Worm (Caenorhabditis elegans): ENCODE results near the gene T02G5.7.

T02G5.7 gene

ce11 chrII:7112780-7113179 lies 37.4 kb downstream of the T02G5.7 start, which contains the start of gene F10E7.6:
Gene F10E7.6, plus strand, starts transcription at chrII:7113080.
- no peak for TF ChIP-seq sem-4 (tag; optimal IDR thresholded peaks at IDR 0.05)
- no peak for TF ChIP-seq nhr-23 (tag; optimal IDR thresholded peaks at IDR 0.05)
- TF ChIP-seq ztf-1 (GFP tag; conservative IDR thresholded peaks at IDR 0.05), result no peak
- no peak for TF ChIP-seq sma-3 (GFP tag; optimal IDR thresholded peaks at IDR 0.05)
- TF ChIP-seq Y55F3AM.14 (GFP tag; optimal IDR thresholded peaks at IDR 0.05), result no peak
- TF ChIP-seq nhr-11 (tag; optimal IDR thresholded peaks at IDR 0.05), result no peak
- TF ChIP-seq skn-1 (tag; optimal IDR thresholded peaks at IDR 0.05), result no peak
- TF ChIP-seq ceh-16 (tag; optimal IDR thresholded peaks at IDR 0.05), result no peak
- no peak for TF ChIP-seq crh-2 (tag; optimal IDR thresholded peaks at IDR 0.05)
- no peak for TF ChIP-seq mdl-1 (tag; optimal IDR thresholded peaks at IDR 0.05)
- no peak for TF ChIP-seq lin-39 (tag; optimal IDR thresholded peaks at IDR 0.05)
- no peak for TF ChIP-seq unc-39 (tag; optimal IDR thresholded peaks at IDR 0.05)

ce11 chrII:7115638-7116037 lies 40.2 kb downstream of the T02G5.7 start, which contains the start of gene cutl-5:
Gene cutl-5, minus strand, starts transcription at chrII:7115906.
- TF ChIP-seq R02D3.7 (tag; optimal IDR thresholded peaks at IDR 0.05) (no peak), ztf-1 (GFP tag; conservative IDR thresholded peaks at IDR 0.05) (no peak), snpc-4 (tag; optimal IDR thresholded peaks at IDR 0.05) (no peak), nhr-21 (tag; optimal IDR thresholded peaks at IDR 0.05) (no peak), lsy-2 (tag; optimal IDR thresholded peaks at IDR 0.05) (no peak), sma-9 (GFP tag; optimal IDR thresholded peaks at IDR 0.05) (no peak), sma-9 (tag; optimal IDR thresholded peaks at IDR 0.05) (no peak), unc-39 (tag; optimal IDR thresholded peaks at IDR 0.05) (no peak), mab-5 (tag; optimal IDR thresholded peaks at IDR 0.05) (no peak)

ce11 chrII:7116350-7116749 lies 40.9 kb downstream of the T02G5.7 start, which contains the start of gene spon-1:
Gene spon-1, plus strand, starts transcription at chrII:7116557.
- TF ChIP-seq unc-62 (GFP tag; optimal IDR thresholded peaks at IDR 0.05) (no peak), C34F6.9 (tag; optimal IDR thresholded peaks at IDR 0.05) (no peak), fos-1 (tag; optimal IDR thresholded peaks at IDR 0.05) (no peak), ceh-82 (tag; optimal IDR thresholded peaks at IDR 0.05) (no peak), skn-1 (tag; optimal IDR thresholded peaks at IDR 0.05) (no peak), sem-4 (tag; optimal IDR thresholded peaks at IDR 0.05) (no peak), ZK546.5 (tag; optimal IDR thresholded peaks at IDR 0.05) (no peak)

ce11 chrII:7119525-7119924 lies 44.1 kb downstream of the T02G5.7 start:
- TF ChIP-seq mbf-1 (tag; optimal IDR thresholded peaks at IDR 0.05), result no peak
- TF ChIP-seq elt-1 (tag; optimal IDR thresholded peaks at IDR 0.05), result no peak
- TF ChIP-seq aly-2 (tag; optimal IDR thresholded peaks at IDR 0.05), result no peak
- TF ChIP-seq fos-1 (tag; optimal IDR thresholded peaks at IDR 0.05), result no peak
- TF ChIP-seq nhr-237 (tag; optimal IDR thresholded peaks at IDR 0.05), result no peak
- no peak for TF ChIP-seq ceh-82 (tag; optimal IDR thresholded peaks at IDR 0.05)
- TF ChIP-seq blmp-1 (tag; optimal IDR thresholded peaks at IDR 0.05; ENCODE audit: insufficient read depth), result no peak
- no peak for TF ChIP-seq peb-1 (tag; optimal IDR thresholded peaks at IDR 0.05)
- no peak for TF ChIP-seq crh-2 (tag; optimal IDR thresholded peaks at IDR 0.05)
- TF ChIP-seq mab-5 (tag; optimal IDR thresholded peaks at IDR 0.05), result no peak
- no peak for TF ChIP-seq lsy-2 (tag; optimal IDR thresholded peaks at IDR 0.05)
- no peak for TF ChIP-seq skn-1 (tag; optimal IDR thresholded peaks at IDR 0.05)
- no peak for TF ChIP-seq F13H6.1 (tag; optimal IDR thresholded peaks at IDR 0.05)
- no peak for TF ChIP-seq dmd-4 (tag; optimal IDR thresholded peaks at IDR 0.05)
- no peak for TF ChIP-seq nhr-6 (tag; optimal IDR thresholded peaks at IDR 0.05)
- no peak for TF ChIP-seq nhr-10 (tag; optimal IDR thresholded peaks at IDR 0.05)
- no peak for TF ChIP-seq lin-13 (GFP tag; optimal IDR thresholded peaks at IDR 0.05)
- no peak for TF ChIP-seq gmeb-1 (tag; optimal IDR thresholded peaks at IDR 0.05)

ce11 chrII:7121762-7122292 lies 46.4 kb downstream of the T02G5.7 start, which contains the start of gene F10E7.2:
Gene F10E7.2, plus strand, starts transcription at chrII:7122242.
- TF ChIP-seq unc-55 (GFP tag; optimal IDR thresholded peaks at IDR 0.05) (no peak), unc-62 (GFP tag; optimal IDR thresholded peaks at IDR 0.05) (no peak), ztf-1 (GFP tag; conservative IDR thresholded peaks at IDR 0.05) (no peak), nhr-23 (tag; optimal IDR thresholded peaks at IDR 0.05) (no peak), Y55F3AM.14 (GFP tag; optimal IDR thresholded peaks at IDR 0.05) (no peak)
